Worm (Caenorhabditis elegans) whole organism, young adult: ENCODE results near the gene sprr-2.
A peak's percentile ranks its signal among the peaks of the same experiment; 100 is the strongest.

Source experiments
- B0019.2 ChIP-seq: fragments of 200-800 bp; sonication (Bioruptor generic); conservative IDR thresholded peaks from 2 replicates; pipeline ENCODE4 v1.3.6; 2022; ENCODE audit warnings: missing genetic modification reagents, missing genetic modification characterization, missing compliant biosample characterization
- C17E4.6 ChIP-seq: fragments of 200-800 bp; sonication (Bioruptor generic); IDR thresholded peaks from 2 replicates; pipeline ENCODE4 v1.3.6; 2022; ENCODE audit warnings: missing genetic modification reagents, missing genetic modification characterization, missing compliant biosample characterization
- F10E7.11 ChIP-seq: sonication (generic microtip); optimal IDR thresholded peaks from 2 replicates; lab custom pipeline; 2017; ENCODE audit warnings: mild to moderate bottlenecking, missing genetic modification characterization, moderate library complexity, missing compliant biosample characterization
- F23B12.7 ChIP-seq: sonication (generic microtip); optimal IDR thresholded peaks from 2 replicates; lab custom pipeline; 2017; ENCODE audit warnings: missing genetic modification characterization, mild to moderate bottlenecking, missing compliant biosample characterization, antibody characterized with exemption, moderate library complexity; ENCODE audit not compliant: insufficient read depth
- F37B4.10 ChIP-seq: fragments of 200-800 bp; sonication (Bioruptor generic); IDR thresholded peaks from 2 replicates; pipeline ENCODE4 v1.3.6; 2022; ENCODE audit warnings: missing genetic modification characterization, missing compliant biosample characterization
- T26A5.8 ChIP-seq: sonication (generic microtip); optimal IDR thresholded peaks from 2 replicates; lab custom pipeline; 2016; ENCODE audit warnings: missing genetic modification characterization, missing compliant biosample characterization
- Y56A3A.18 ChIP-seq: fragments of 200-800 bp; sonication (Bioruptor generic); IDR thresholded peaks from 2 replicates; pipeline ENCODE4 v1.3.6; 2022; ENCODE audit warnings: missing genetic modification reagents, missing genetic modification characterization, missing compliant biosample characterization
- Y79H2A.3 ChIP-seq: fragments of 200-800 bp; sonication (Bioruptor generic); conservative IDR thresholded peaks from 2 replicates; pipeline ENCODE4 v1.3.6; 2022; ENCODE audit warnings: missing genetic modification reagents, missing genetic modification characterization, missing compliant biosample characterization
- Y95B8A.8 ChIP-seq: fragments of 200-800 bp; sonication (Bioruptor generic); IDR thresholded peaks from 2 replicates; pipeline ENCODE4 v1.3.6; 2022; ENCODE audit warnings: missing genetic modification reagents, missing genetic modification characterization, missing compliant biosample characterization
- ama-1 ChIP-seq, 3 experiments: fragments of 150-350 bp in 1 of 3; sonication (generic microtip) in 2 of 3; optimal IDR thresholded peaks; 2 replicates each; lab custom pipeline; 2014 to 2018; ENCODE audit warnings: missing biosample characterization in 2 of 3, missing genetic modification characterization in 2 of 3, missing genetic modification reagents in 2 of 3
- aptf-2 ChIP-seq: fragments of 200-800 bp; sonication (Bioruptor generic); conservative IDR thresholded peaks from 2 replicates; pipeline ENCODE4 v1.3.6; 2022; ENCODE audit warnings: missing genetic modification reagents, missing genetic modification characterization, missing compliant biosample characterization
- bed-1 ChIP-seq: fragments of 200-800 bp; sonication (Bioruptor generic); IDR thresholded peaks from 2 replicates; pipeline ENCODE4 v1.3.6; 2022; ENCODE audit warnings: missing genetic modification reagents, missing genetic modification characterization, missing compliant biosample characterization
- bed-2 ChIP-seq: fragments of 200-800 bp; sonication (Bioruptor generic); IDR thresholded peaks from 2 replicates; pipeline ENCODE4 v1.3.6; 2022; ENCODE audit warnings: missing genetic modification reagents, missing genetic modification characterization, missing compliant biosample characterization
- cebp-2 ChIP-seq: fragments of 200-800 bp; sonication (Bioruptor generic); IDR thresholded peaks from 2 replicates; pipeline ENCODE4 v1.3.6; 2022; ENCODE audit warnings: missing genetic modification characterization, missing compliant biosample characterization
- ceh-91 ChIP-seq: fragments of 200-800 bp; sonication (Bioruptor generic); IDR thresholded peaks from 2 replicates; pipeline ENCODE4 v1.3.6; 2022; ENCODE audit warnings: missing genetic modification reagents, missing genetic modification characterization, missing compliant biosample characterization
- die-1 ChIP-seq: sonication (generic microtip); optimal IDR thresholded peaks from 2 replicates; lab custom pipeline; 2016; ENCODE audit warnings: missing genotype, mild to moderate bottlenecking, missing genetic modification characterization, missing compliant biosample characterization
- dox-1 ChIP-seq: fragments of 200-800 bp; sonication (Bioruptor generic); IDR thresholded peaks from 2 replicates; pipeline ENCODE4 v1.3.6; 2022; ENCODE audit warnings: missing genetic modification reagents, missing genetic modification characterization, missing compliant biosample characterization
- dpff-1 ChIP-seq: sonication (generic microtip); optimal IDR thresholded peaks from 2 replicates; lab custom pipeline; 2017; ENCODE audit warnings: mild to moderate bottlenecking, missing genetic modification characterization, missing compliant biosample characterization
- egl-44 ChIP-seq: fragments of 200-800 bp; sonication (Bioruptor generic); IDR thresholded peaks from 2 replicates; pipeline ENCODE4 v1.3.6; 2022; ENCODE audit warnings: missing genetic modification reagents, missing genetic modification characterization, missing compliant biosample characterization
- hlh-12 ChIP-seq: sonication (generic microtip); optimal IDR thresholded peaks from 2 replicates; lab custom pipeline; 2016; ENCODE audit warnings: missing genetic modification characterization, missing compliant biosample characterization
- hlh-26 ChIP-seq: fragments of 200-800 bp; sonication (Bioruptor generic); conservative IDR thresholded peaks from 2 replicates; pipeline ENCODE4 v1.3.6; 2022; ENCODE audit warnings: missing genetic modification reagents, missing genetic modification characterization, missing compliant biosample characterization
- hmg-20 ChIP-seq: fragments of 200-800 bp; sonication (Bioruptor generic); IDR thresholded peaks from 2 replicates; pipeline ENCODE4 v1.3.6; 2022; ENCODE audit warnings: missing genetic modification reagents, missing genetic modification characterization, missing compliant biosample characterization
- let-607 ChIP-seq, 2 experiments: fragments of 200-800 bp in 1 of 2; sonication (Bioruptor generic) in 1 of 2; sonication (generic microtip) in 1 of 2; optimal IDR thresholded peaks; 2 replicates each; lab custom pipeline; 2016 to 2018; ENCODE audit warnings: mild to moderate bottlenecking in 2 of 2, missing compliant biosample characterization in 2 of 2, missing genetic modification characterization in 2 of 2, moderate library complexity in 2 of 2, missing genotype in 1 of 2
- lin-40 ChIP-seq: sonication (generic microtip); optimal IDR thresholded peaks from 2 replicates; lab custom pipeline; 2016; ENCODE audit warnings: missing genetic modification characterization, mild to moderate bottlenecking, missing compliant biosample characterization, missing genotype, missing genetic modification reagents
- lin-54 ChIP-seq: fragments of 200-800 bp; sonication (Bioruptor generic); optimal IDR thresholded peaks from 2 replicates; lab custom pipeline; 2018; ENCODE audit warnings: mild to moderate bottlenecking, missing genetic modification characterization, missing compliant biosample characterization
- lir-1 ChIP-seq: fragments of 200-800 bp; sonication (Bioruptor generic); conservative IDR thresholded peaks from 2 replicates; pipeline ENCODE4 v1.3.6; 2022; ENCODE audit warnings: missing genetic modification reagents, missing genetic modification characterization, missing compliant biosample characterization
- lsl-1 ChIP-seq: fragments of 200-800 bp; sonication (Bioruptor generic); optimal IDR thresholded peaks from 2 replicates; lab custom pipeline; 2018; ENCODE audit warnings: mild to moderate bottlenecking, missing genetic modification characterization, moderate library complexity, missing compliant biosample characterization
- lsy-27 ChIP-seq: sonication (generic microtip); optimal IDR thresholded peaks from 2 replicates; lab custom pipeline; 2017; ENCODE audit warnings: missing genetic modification characterization, mild to moderate bottlenecking, missing compliant biosample characterization, antibody characterized with exemption, missing genotype, borderline replicate concordance; ENCODE audit not compliant: insufficient read depth
- madf-10 ChIP-seq: sonication (generic microtip); optimal IDR thresholded peaks from 2 replicates; lab custom pipeline; 2016; ENCODE audit warnings: mild to moderate bottlenecking, missing genetic modification characterization, missing compliant biosample characterization
- madf-3 ChIP-seq: fragments of 200-800 bp; sonication (Bioruptor generic); IDR thresholded peaks from 2 replicates; pipeline ENCODE4 v1.3.6; 2022; ENCODE audit warnings: missing genetic modification reagents, missing genetic modification characterization, missing compliant biosample characterization
- mel-28 ChIP-seq: sonication (generic microtip); optimal IDR thresholded peaks from 2 replicates; lab custom pipeline; 2016; ENCODE audit warnings: borderline replicate concordance, mild to moderate bottlenecking, missing genetic modification characterization, missing compliant biosample characterization
- nhr-27 ChIP-seq: fragments of 200-800 bp; sonication (Bioruptor generic); optimal IDR thresholded peaks from 2 replicates; lab custom pipeline; 2018; ENCODE audit warnings: mild to moderate bottlenecking, missing genetic modification characterization, moderate library complexity, missing compliant biosample characterization
- nhr-90 ChIP-seq: sonication (generic microtip); optimal IDR thresholded peaks from 2 replicates; lab custom pipeline; 2016; ENCODE audit warnings: missing genotype, mild to moderate bottlenecking, missing genetic modification characterization, missing compliant biosample characterization
- rcor-1 ChIP-seq: fragments of 200-800 bp; sonication (Bioruptor generic); IDR thresholded peaks from 2 replicates; pipeline ENCODE4 v1.3.6; 2022; ENCODE audit warnings: missing genetic modification reagents, missing genetic modification characterization, missing compliant biosample characterization
- rpc-1 ChIP-seq, 2 experiments: fragments of 150-350 bp in 1 of 2; sonication (generic microtip) in 1 of 2; optimal IDR thresholded peaks; 2 replicates each; lab custom pipeline; 2014 to 2018; ENCODE audit warnings: missing biosample characterization in 1 of 2, missing genetic modification characterization in 1 of 2, missing genetic modification reagents in 1 of 2, missing genotype in 1 of 2
- sdz-38 ChIP-seq: sonication (generic microtip); optimal IDR thresholded peaks from 2 replicates; lab custom pipeline; 2016; ENCODE audit warnings: missing genotype, missing genetic modification characterization, missing compliant biosample characterization
- snpc-4 ChIP-seq, 5 experiments: fragments of 150-350 bp in 1 of 5; sonication (generic microtip) in 4 of 5; optimal IDR thresholded peaks; 2 replicates each; lab custom pipeline; 2014 to 2018; ENCODE audit warnings: missing genetic modification characterization in 5 of 5, missing biosample characterization in 3 of 5, antibody characterized with exemption in 2 of 5, mild to moderate bottlenecking in 2 of 5, missing compliant biosample characterization in 2 of 5, missing genotype in 2 of 5, moderate library complexity in 2 of 5, missing genetic modification reagents in 1 of 5
- sptf-2 ChIP-seq: fragments of 200-800 bp; sonication (Bioruptor generic); optimal IDR thresholded peaks from 2 replicates; lab custom pipeline; 2018; ENCODE audit warnings: mild to moderate bottlenecking, missing genetic modification characterization, missing compliant biosample characterization
- unc-62 ChIP-seq: fragments of 150-350 bp; optimal IDR thresholded peaks from 2 replicates; lab custom pipeline; 2014; ENCODE audit warnings: missing biosample characterization, missing genetic modification reagents, missing genetic modification characterization
- zfh-2 ChIP-seq: fragments of 200-800 bp; sonication (Bioruptor generic); conservative IDR thresholded peaks from 2 replicates; pipeline ENCODE4 v1.3.6; 2022; ENCODE audit warnings: missing genetic modification reagents, missing genetic modification characterization, missing compliant biosample characterization
- zim-3 ChIP-seq: sonication (generic microtip); optimal IDR thresholded peaks from 2 replicates; lab custom pipeline; 2017; ENCODE audit warnings: mild to moderate bottlenecking, missing genetic modification characterization, moderate library complexity, missing compliant biosample characterization
- ztf-18 ChIP-seq: sonication (generic microtip); optimal IDR thresholded peaks from 2 replicates; lab custom pipeline; 2016; ENCODE audit warnings: missing genotype, mild to moderate bottlenecking, missing genetic modification characterization, missing compliant biosample characterization
- ztf-28 ChIP-seq: fragments of 200-800 bp; sonication (Bioruptor generic); IDR thresholded peaks from 2 replicates; pipeline ENCODE4 v1.3.6; 2022; ENCODE audit warnings: missing genetic modification reagents, missing genetic modification characterization, missing compliant biosample characterization
- ztf-3 ChIP-seq: fragments of 200-800 bp; sonication (Bioruptor generic); optimal IDR thresholded peaks from 2 replicates; lab custom pipeline; 2018; ENCODE audit warnings: mild to moderate bottlenecking, missing genetic modification characterization, missing compliant biosample characterization

sprr-2 gene

DNA sequence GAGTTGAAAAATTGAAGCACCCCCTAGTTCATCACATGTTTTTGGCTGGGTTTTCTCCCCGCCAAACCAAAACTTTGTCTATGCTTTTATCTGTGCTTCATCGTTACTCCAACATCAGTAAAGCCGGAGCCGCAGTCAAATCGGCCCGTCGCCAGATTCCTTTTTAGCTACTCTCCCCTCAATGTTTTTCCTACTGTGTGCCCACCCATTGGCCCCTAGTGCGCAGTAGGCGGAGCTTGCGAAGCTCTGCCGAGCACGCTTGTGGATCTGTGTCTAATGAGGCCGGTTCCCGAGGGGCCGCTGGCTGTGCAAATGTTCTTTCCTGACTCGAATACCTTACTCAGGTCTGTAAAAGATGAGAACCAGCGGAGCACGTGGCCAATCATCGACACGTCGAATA, 16.9 kb upstream of the sprr-2 start:
- TF ChIP-seq ceh-91 (GFP tag; lab: Robert Waterston, UW) (no peak), zfh-2 (peak; percentile 77)
- TF ChIP-seq, all 124 proteins: peak for 1

ce11 chrX:14778112-14778511, 15.1 kb upstream of the sprr-2 start:
- TF ChIP-seq hlh-12 (tag; lab: Kevin White, UChicago) = no peak
- no peak for TF ChIP-seq mel-28 (tag; lab: Kevin White, UChicago)
- no peak for TF ChIP-seq lir-1 (GFP tag; lab: Robert Waterston, UW)
- TF ChIP-seq F10E7.11 (tag; lab: Kevin White, UChicago) = no peak
- no peak for TF ChIP-seq C17E4.6 (GFP tag; lab: Robert Waterston, UW)

ce11 chrX:14780176-14780575, 13.1 kb upstream of the sprr-2 start:
- TF ChIP-seq ceh-91 (GFP tag; lab: Robert Waterston, UW) (no peak), nhr-27 (tag; lab: Kevin White, UChicago) (no peak), dpff-1 (no peak), snpc-4 (GFP tag; optimal IDR thresholded peaks at IDR 0.05; lab: Kevin White, UChicago) (no peak), snpc-4 (tag; optimal IDR thresholded peaks at IDR 0.05; lab: Kevin White, UChicago) (no peak), lsy-27 (tag; lab: Kevin White, UChicago) (no peak), rcor-1 (GFP tag; lab: Robert Waterston, UW) (no peak), hmg-20 (no peak), T26A5.8 (no peak), lin-40 (no peak), die-1 (tag; lab: Kevin White, UChicago) (no peak), Y56A3A.18 (GFP tag; lab: Robert Waterston, UW) (no peak), lsl-1 (GFP tag; lab: Kevin White, UChicago) (no peak), unc-62 (GFP tag; lab: Kevin White, UChicago) (peak; percentile 57), Y95B8A.8 (GFP tag; lab: Robert Waterston, UW) (no peak), Y79H2A.3 (GFP tag; lab: Robert Waterston, UW) (no peak), B0019.2 (GFP tag; lab: Robert Waterston, UW) (no peak), F23B12.7 (tag; lab: Kevin White, UChicago) (no peak), bed-1 (no peak), zim-3 (no peak), dox-1 (GFP tag; lab: Robert Waterston, UW) (peak; percentile 38; the same call in 1 of the 2 replicates), ztf-18 (tag; lab: Kevin White, UChicago) (no peak), sptf-2 (no peak), F37B4.10 (GFP tag; lab: Robert Waterston, UW) (no peak), madf-10 (tag; lab: Kevin White, UChicago) (no peak), hlh-26 (GFP tag; lab: Robert Waterston, UW) (no peak), let-607 (tag; optimal IDR thresholded peaks at IDR 0.05; lab: Kevin White, UChicago) (peak; percentile 18 to 92), rpc-1 (optimal IDR thresholded peaks at IDR 0.05; lab: Kevin White, UChicago) (no peak), rpc-1 (tag; optimal IDR thresholded peaks at IDR 0.05; lab: Kevin White, UChicago) (no peak), ztf-3 (no peak), ama-1 (optimal IDR thresholded peaks at IDR 0.05; lab: Kevin White, UChicago) (no peak), ama-1 (GFP tag; optimal IDR thresholded peaks at IDR 0.05; lab: Kevin White, UChicago) (no peak), cebp-2 (GFP tag; lab: Robert Waterston, UW) (no peak), madf-3 (GFP tag; lab: Robert Waterston, UW) (no peak), sdz-38 (tag; lab: Kevin White, UChicago) (no peak), bed-2 (GFP tag; lab: Robert Waterston, UW) (no peak), lin-54 (GFP tag; lab: Kevin White, UChicago) (no peak), nhr-90 (tag; lab: Kevin White, UChicago) (peak; percentile 18), egl-44 (GFP tag; lab: Robert Waterston, UW) (no peak), ztf-28 (GFP tag; lab: Robert Waterston, UW) (no peak), aptf-2 (GFP tag; lab: Robert Waterston, UW) (no peak)
